Fruit fly (Drosophila melanogaster) whole organism, pupa: ENCODE measurements around the gene IFT46.

Source experiments
- CG12605 ChIP-seq: fragments of 200-800 bp; sonication (Bioruptor generic); IDR thresholded peaks from 2 replicates; pipeline ENCODE4 v1.3.6; 2022; ENCODE audit warnings: missing biosample characterization, missing genetic modification characterization
- CG13204 ChIP-seq: fragments of 200-800 bp; sonication (Bioruptor generic); optimal IDR thresholded peaks from 2 replicates; lab custom pipeline; 2018; ENCODE audit warnings: missing biosample characterization, mild to moderate bottlenecking, missing genetic modification characterization, moderate library complexity
- CG14655 ChIP-seq: fragments of 200-800 bp; sonication (Bioruptor generic); optimal IDR thresholded peaks from 3 replicates; lab custom pipeline; 2017; ENCODE audit warnings: mild to moderate bottlenecking, missing biosample characterization, missing genetic modification reagents, missing genetic modification characterization
- CG15710 ChIP-seq: fragments of 200-800 bp; sonication (Bioruptor generic); optimal IDR thresholded peaks from 2 replicates; lab custom pipeline; 2018; ENCODE audit warnings: missing biosample characterization, mild to moderate bottlenecking, missing genetic modification characterization, moderate library complexity
- CG32121 ChIP-seq: fragments of 200-800 bp; sonication (Bioruptor generic); IDR thresholded peaks from 2 replicates; pipeline ENCODE4 v1.3.6; 2022; ENCODE audit warnings: missing biosample characterization, missing genetic modification characterization
- CG34367 ChIP-seq: fragments of 200-800 bp; sonication (Bioruptor generic); optimal IDR thresholded peaks from 2 replicates; lab custom pipeline; 2018; ENCODE audit warnings: missing biosample characterization, mild to moderate bottlenecking, missing genetic modification characterization
- CG4496 ChIP-seq: fragments of 200-800 bp; sonication (Bioruptor generic); IDR thresholded peaks from 3 replicates; pipeline ENCODE4 v1.3.6; 2022; ENCODE audit warnings: missing biosample characterization, missing genetic modification characterization
- CG8301 ChIP-seq: fragments of 200-800 bp; sonication (Bioruptor generic); optimal IDR thresholded peaks from 2 replicates; lab custom pipeline; 2018; ENCODE audit warnings: missing biosample characterization, mild to moderate bottlenecking, missing genetic modification characterization
- EcR ChIP-seq: fragments of 200-800 bp; sonication (Bioruptor generic); optimal IDR thresholded peaks from 3 replicates; lab custom pipeline; 2019; ENCODE audit warnings: missing biosample characterization, missing genetic modification characterization, mild to moderate bottlenecking, moderate library complexity, missing genetic modification reagents
- Pif1B ChIP-seq: fragments of 200-800 bp; sonication (Bioruptor generic); optimal IDR thresholded peaks from 3 replicates; lab custom pipeline; 2016; ENCODE audit warnings: missing biosample characterization, missing genetic modification characterization
- fd96Ca ChIP-seq: fragments of 200-800 bp; sonication (Bioruptor generic); IDR thresholded peaks from 3 replicates; pipeline ENCODE4 v1.3.6; 2022; ENCODE audit warnings: missing biosample characterization, missing genetic modification characterization

dm6 chr2L:18590942-18591257, 25.0 kb downstream of the IFT46 start:
- TF ChIP-seq CG8301 (tag; lab: Kevin White, UChicago) = no peak
- no peak for TF ChIP-seq CG12605 (GFP tag; lab: Robert Waterston, UW)
- TF ChIP-seq CG4496 (GFP tag; lab: Robert Waterston, UW) = no peak
- no peak for TF ChIP-seq EcR (GFP tag; lab: Kevin White, UChicago)
- no peak for TF ChIP-seq CG32121 (GFP tag; lab: Robert Waterston, UW)
- TF ChIP-seq CG14655 (GFP tag; lab: Kevin White, UChicago) = no peak
- no peak for TF ChIP-seq CG34367 (tag; lab: Kevin White, UChicago)
- TF ChIP-seq CG13204 = no peak
- TF ChIP-seq Pif1B (GFP tag; lab: Kevin White, UChicago) = no peak
- TF ChIP-seq fd96Ca (GFP tag; lab: Robert Waterston, UW) = no peak
- TF ChIP-seq CG15710 (tag; lab: Kevin White, UChicago) = no peak
